Fruit fly (Drosophila melanogaster): Measurements from ENCODE around the gene Nsf2.
A peak's percentile ranks its signal among the peaks of the same experiment; 100 is the strongest.

The Nsf2 gene

DNA sequence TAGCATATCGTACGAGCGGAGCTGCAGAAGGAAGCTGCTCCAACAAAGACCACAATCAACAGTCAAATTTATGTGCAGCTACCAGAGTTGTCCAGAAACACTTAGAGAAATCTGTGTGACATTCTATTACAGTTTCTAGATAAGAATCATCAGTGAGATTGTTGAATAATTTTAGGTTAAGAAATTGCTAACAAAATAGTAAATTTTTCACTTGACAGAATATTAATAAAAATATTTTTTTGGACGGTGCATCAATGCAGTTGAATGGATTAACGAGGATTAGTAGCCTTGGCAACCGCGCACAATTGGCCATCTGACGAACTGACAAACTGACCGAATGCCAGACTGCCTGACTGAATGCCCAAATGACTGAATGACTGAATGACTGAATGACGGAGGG is 9.5 kb upstream of the Nsf2 start (continued):
- TF ChIP-seq CG32006 (GFP tag; optimal IDR thresholded peaks at IDR 0.05), result peak; percentile 48
- TF ChIP-seq Hr38 (GFP tag; optimal IDR thresholded peaks at IDR 0.05), result no peak
- no peak for TF ChIP-seq Ets21C (GFP tag; optimal IDR thresholded peaks at IDR 0.05)
- TF ChIP-seq vri (GFP tag; optimal IDR thresholded peaks at IDR 0.05), result no peak
- TF ChIP-seq CG8319 (GFP tag; optimal IDR thresholded peaks at IDR 0.05), result no peak
- no peak for TF ChIP-seq fd85E (GFP tag; optimal IDR thresholded peaks at IDR 0.05)
- no peak for TF ChIP-seq CG11762 (GFP tag; optimal IDR thresholded peaks at IDR 0.05; ENCODE audit: insufficient read depth)

DNA sequence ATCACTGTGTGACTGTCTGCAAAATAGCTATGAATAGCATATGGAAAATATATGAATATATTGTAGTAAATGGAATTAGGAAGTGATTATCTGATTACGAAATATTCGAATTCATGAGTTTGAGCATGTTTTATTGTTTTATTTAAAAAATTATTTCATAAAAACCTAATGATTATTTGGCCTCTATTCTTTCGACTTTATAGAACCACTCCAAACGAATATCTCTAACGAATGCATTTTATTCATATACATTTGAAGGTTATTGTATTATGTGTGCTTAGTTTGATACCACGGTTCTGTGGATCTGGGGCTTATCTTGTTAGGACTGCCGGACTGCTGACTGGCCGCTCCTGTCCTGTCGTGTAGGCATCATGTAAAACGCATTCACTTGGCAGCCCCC is 8.1 kb upstream of the Nsf2 start:
- TF ChIP-seq Ets96B (tag; optimal IDR thresholded peaks at IDR 0.05), result peak; percentile 72
- no peak for TF ChIP-seq cyc (GFP tag; optimal IDR thresholded peaks at IDR 0.05)
- peak; percentile 5 for TF ChIP-seq Blimp-1 (GFP tag; optimal IDR thresholded peaks at IDR 0.05)
- TF ChIP-seq Sox14 (GFP tag; optimal IDR thresholded peaks at IDR 0.05), result peak; percentile 72
- peak; percentile 4 for TF ChIP-seq Sox15 (GFP tag; optimal IDR thresholded peaks at IDR 0.05)
- TF ChIP-seq Hr38 (GFP tag; optimal IDR thresholded peaks at IDR 0.05), result no peak
- no peak for TF ChIP-seq CG11902 (GFP tag; optimal IDR thresholded peaks at IDR 0.05)
- TF ChIP-seq Hr39 (GFP tag; optimal IDR thresholded peaks at IDR 0.05), result peak; percentile 44
- peak; percentile 49 for TF ChIP-seq CG34406 (GFP tag; optimal IDR thresholded peaks at IDR 0.05)
- TF ChIP-seq CG6276 (GFP tag; optimal IDR thresholded peaks at IDR 0.05), result peak; percentile 3
- TF ChIP-seq achi (GFP tag; optimal IDR thresholded peaks at IDR 0.05), result peak; percentile 68
- TF ChIP-seq CG6854 (GFP tag; optimal IDR thresholded peaks at IDR 0.05), result no peak
- TF ChIP-seq CG8319 (GFP tag; optimal IDR thresholded peaks at IDR 0.05), result peak; percentile 4
- peak; percentile 80 for TF ChIP-seq fd59A (GFP tag; optimal IDR thresholded peaks at IDR 0.05)
- TF ChIP-seq svp (GFP tag), result peak; percentile 80
- peak; percentile 61 for TF ChIP-seq CG15336 (GFP tag; IDR thresholded peaks at IDR 0.05)
- no peak for TF ChIP-seq CG7368 (GFP tag; optimal IDR thresholded peaks at IDR 0.05)
- peak; percentile 33; the same call in 1 of the 3 replicates for TF ChIP-seq CG6163 (GFP tag; IDR thresholded peaks at IDR 0.05)
- peak; percentile 93 for TF ChIP-seq Eip78C (GFP tag)
- peak; percentile 36 for TF ChIP-seq spab (GFP tag; optimal IDR thresholded peaks at IDR 0.05)
- TF ChIP-seq Ets21C (GFP tag; optimal IDR thresholded peaks at IDR 0.05), result peak; percentile 32
- TF ChIP-seq acj6 (GFP tag; optimal IDR thresholded peaks at IDR 0.05), result peak; percentile 61
- TF ChIP-seq CG3919 (GFP tag; optimal IDR thresholded peaks at IDR 0.05), result peak; percentile 56
- peak; percentile 68 for TF ChIP-seq Smox (GFP tag; optimal IDR thresholded peaks at IDR 0.05)
- TF ChIP-seq CG8119 (GFP tag; IDR thresholded peaks at IDR 0.05), result peak; percentile 75
- peak; percentile 46 for TF ChIP-seq lz (GFP tag; optimal IDR thresholded peaks at IDR 0.05)
- peak; percentile 45 for TF ChIP-seq CG11762 (GFP tag; optimal IDR thresholded peaks at IDR 0.05; ENCODE audit: insufficient read depth)
- peak; percentile 38 for TF ChIP-seq CG10669 (GFP tag; optimal IDR thresholded peaks at IDR 0.05)
- TF ChIP-seq ss (GFP tag; optimal IDR thresholded peaks at IDR 0.05), result peak in 1 of 2 experiments; percentile 43
- TF ChIP-seq Hr4 (GFP tag; optimal IDR thresholded peaks at IDR 0.05), result peak; percentile 70
- peak; percentile 51 for TF ChIP-seq CG4318 (GFP tag; optimal IDR thresholded peaks at IDR 0.05)
- TF ChIP-seq vri (GFP tag; optimal IDR thresholded peaks at IDR 0.05), result peak; percentile 34
- peak; percentile 24 to 75 for TF ChIP-seq salr (GFP tag; optimal IDR thresholded peaks at IDR 0.05)
- TF ChIP-seq CG32006 (GFP tag; optimal IDR thresholded peaks at IDR 0.05), result peak; percentile 74
- TF ChIP-seq net (GFP tag; optimal IDR thresholded peaks at IDR 0.05), result peak; percentile 52
- TF ChIP-seq esn (GFP tag; optimal IDR thresholded peaks at IDR 0.05), result peak; percentile 64
- TF ChIP-seq Eip75B (GFP tag; optimal IDR thresholded peaks at IDR 0.05), result peak; percentile 44
- TF ChIP-seq CG6808 (GFP tag; optimal IDR thresholded peaks at IDR 0.05), result no peak
- no peak for TF ChIP-seq eg (GFP tag; IDR thresholded peaks at IDR 0.05)
- peak; percentile 38 for TF ChIP-seq CG31627 (GFP tag; optimal IDR thresholded peaks at IDR 0.05)
- TF ChIP-seq CG6792 (GFP tag; optimal IDR thresholded peaks at IDR 0.05), result peak; percentile 35
- TF ChIP-seq Lpt (GFP tag; optimal IDR thresholded peaks at IDR 0.05), result no peak
- no peak for TF ChIP-seq CG9139 (GFP tag; optimal IDR thresholded peaks at IDR 0.05)
- peak; percentile 73 for TF ChIP-seq Met (GFP tag; optimal IDR thresholded peaks at IDR 0.05)
- TF ChIP-seq CG10631 (GFP tag; optimal IDR thresholded peaks at IDR 0.05), result peak; percentile 75
- peak; percentile 43 for TF ChIP-seq CG16779 (tag; optimal IDR thresholded peaks at IDR 0.05)
- peak; percentile 51 for TF ChIP-seq CG8632 (GFP tag; optimal IDR thresholded peaks at IDR 0.05)
- no peak for TF ChIP-seq fkh (GFP tag; optimal IDR thresholded peaks at IDR 0.05)

Data from whole organism, prepupa.